Worm (Caenorhabditis elegans): ENCODE data around the gene sir-2.1.

sir-2.1 gene

ce11 chrIV:10339701-10340100 lies 26.3 kb downstream of the sir-2.1 start:
- no peak for TF ChIP-seq gei-17 (GFP tag; optimal IDR thresholded peaks at IDR 0.05)
- no peak for TF ChIP-seq lsy-27 (tag; optimal IDR thresholded peaks at IDR 0.05; ENCODE audit: borderline replicate concordance, insufficient read depth)
- TF ChIP-seq ceh-27 (GFP tag; optimal IDR thresholded peaks at IDR 0.05), result no peak
- no peak for TF ChIP-seq nhr-27 (tag; optimal IDR thresholded peaks at IDR 0.05)
- TF ChIP-seq bed-1 (GFP tag; IDR thresholded peaks at IDR 0.05), result no peak
- TF ChIP-seq sea-2 (GFP tag; IDR thresholded peaks at IDR 0.05), result no peak
- TF ChIP-seq F22D6.2 (tag; optimal IDR thresholded peaks at IDR 0.05), result no peak
- no peak for TF ChIP-seq mxl-1 (tag; optimal IDR thresholded peaks at IDR 0.05)
- no peak for TF ChIP-seq sdz-38 (tag; optimal IDR thresholded peaks at IDR 0.05)
- TF ChIP-seq dpl-1 (GFP tag; optimal IDR thresholded peaks at IDR 0.05), result no peak
- TF ChIP-seq nhr-120 (GFP tag; IDR thresholded peaks at IDR 0.05), result no peak
- TF ChIP-seq snpc-4 (GFP tag; optimal IDR thresholded peaks at IDR 0.05), result no peak
- TF ChIP-seq snpc-4 (tag; optimal IDR thresholded peaks at IDR 0.05), result no peak
- no peak for TF ChIP-seq atf-7 (tag; optimal IDR thresholded peaks at IDR 0.05)
- TF ChIP-seq lag-1 (GFP tag; IDR thresholded peaks at IDR 0.05), result no peak
- no peak for TF ChIP-seq ztf-25 (GFP tag; IDR thresholded peaks at IDR 0.05)
- no peak for TF ChIP-seq ztf-28 (GFP tag; IDR thresholded peaks at IDR 0.05)
- TF ChIP-seq xnd-1 (tag; optimal IDR thresholded peaks at IDR 0.05), result no peak
- no peak for TF ChIP-seq zim-3 (tag; optimal IDR thresholded peaks at IDR 0.05)
- no peak for TF ChIP-seq madf-6 (GFP tag; IDR thresholded peaks at IDR 0.05)

ce11 chrIV:10337286-10337685 lies 28.7 kb downstream of the sir-2.1 start:
- TF ChIP-seq mcd-1 (GFP tag; IDR thresholded peaks at IDR 0.05), result no peak
- no peak for TF ChIP-seq unc-62 (GFP tag; optimal IDR thresholded peaks at IDR 0.05)
- no peak for TF ChIP-seq atf-7 (tag; optimal IDR thresholded peaks at IDR 0.05)
- no peak for TF ChIP-seq F33H1.4 (GFP tag; IDR thresholded peaks at IDR 0.05)
- TF ChIP-seq F52B5.7 (tag; optimal IDR thresholded peaks at IDR 0.05), result no peak
- TF ChIP-seq snpc-1.3 (tag; optimal IDR thresholded peaks at IDR 0.05; ENCODE audit: insufficient read depth), result no peak
- TF ChIP-seq ceh-58 (GFP tag; IDR thresholded peaks at IDR 0.05), result no peak
- no peak for TF ChIP-seq nhr-179 (tag; optimal IDR thresholded peaks at IDR 0.05)
- no peak for TF ChIP-seq nfya-1 (tag; optimal IDR thresholded peaks at IDR 0.05; ENCODE audit: borderline replicate concordance, insufficient read depth)
- no peak for TF ChIP-seq hlh-26 (GFP tag; conservative IDR thresholded peaks at IDR 0.05)
- TF ChIP-seq ets-4 (GFP tag; optimal IDR thresholded peaks at IDR 0.05), result no peak
- no peak for TF ChIP-seq ceh-91 (GFP tag; IDR thresholded peaks at IDR 0.05)
- no peak for TF ChIP-seq athp-1 (tag; optimal IDR thresholded peaks at IDR 0.05)
- TF ChIP-seq nhr-90 (tag; optimal IDR thresholded peaks at IDR 0.05), result no peak
- no peak for TF ChIP-seq let-526 (GFP tag; IDR thresholded peaks at IDR 0.05)
- no peak for TF ChIP-seq egl-18 (GFP tag; IDR thresholded peaks at IDR 0.05)

ce11 chrIV:10331882-10332281 lies 34.1 kb downstream of the sir-2.1 start:
- TF ChIP-seq ceh-79 (tag; optimal IDR thresholded peaks at IDR 0.05), result no peak
- TF ChIP-seq attf-3 (GFP tag; conservative IDR thresholded peaks at IDR 0.05), result no peak
- no peak for TF ChIP-seq ZK185.1 (tag; optimal IDR thresholded peaks at IDR 0.05; ENCODE audit: poor library complexity, severe bottlenecking)
- no peak for TF ChIP-seq egrh-3 (GFP tag; IDR thresholded peaks at IDR 0.05)
- no peak for TF ChIP-seq F57C9.4 (tag; optimal IDR thresholded peaks at IDR 0.05)
- no peak for TF ChIP-seq nhr-90 (tag; optimal IDR thresholded peaks at IDR 0.05)
- no peak for TF ChIP-seq ceh-40 (GFP tag; IDR thresholded peaks at IDR 0.05)
- no peak for TF ChIP-seq ceh-100 (GFP tag; IDR thresholded peaks at IDR 0.05)
- TF ChIP-seq dox-1 (GFP tag; IDR thresholded peaks at IDR 0.05), result no peak; the same call in 1 of the 2 replicates
- TF ChIP-seq let-526 (GFP tag; IDR thresholded peaks at IDR 0.05), result no peak
- TF ChIP-seq nhr-80 (tag; optimal IDR thresholded peaks at IDR 0.05), result peak; percentile 72
- peak; percentile 52 for TF ChIP-seq atf-7 (tag; optimal IDR thresholded peaks at IDR 0.05)
- no peak for TF ChIP-seq snpc-1.3 (tag; optimal IDR thresholded peaks at IDR 0.05; ENCODE audit: insufficient read depth)
- TF ChIP-seq B0019.2 (GFP tag; conservative IDR thresholded peaks at IDR 0.05), result no peak
- no peak for TF ChIP-seq aptf-3 (GFP tag; IDR thresholded peaks at IDR 0.05)
- TF ChIP-seq cebp-1 (GFP tag; IDR thresholded peaks at IDR 0.05), result no peak
- peak; percentile 38 for TF ChIP-seq cebp-1 (tag; optimal IDR thresholded peaks at IDR 0.05)
- peak; percentile 50 for TF ChIP-seq unc-62 (GFP tag; optimal IDR thresholded peaks at IDR 0.05)
- TF ChIP-seq attf-5 (GFP tag; optimal IDR thresholded peaks at IDR 0.05), result peak; percentile 21
